Fruit fly (Drosophila melanogaster): ENCODE measurements around the gene Pdss2.
A peak's percentile ranks its signal among the peaks of the same experiment; 100 is the strongest.

Gene Pdss2

DNA sequence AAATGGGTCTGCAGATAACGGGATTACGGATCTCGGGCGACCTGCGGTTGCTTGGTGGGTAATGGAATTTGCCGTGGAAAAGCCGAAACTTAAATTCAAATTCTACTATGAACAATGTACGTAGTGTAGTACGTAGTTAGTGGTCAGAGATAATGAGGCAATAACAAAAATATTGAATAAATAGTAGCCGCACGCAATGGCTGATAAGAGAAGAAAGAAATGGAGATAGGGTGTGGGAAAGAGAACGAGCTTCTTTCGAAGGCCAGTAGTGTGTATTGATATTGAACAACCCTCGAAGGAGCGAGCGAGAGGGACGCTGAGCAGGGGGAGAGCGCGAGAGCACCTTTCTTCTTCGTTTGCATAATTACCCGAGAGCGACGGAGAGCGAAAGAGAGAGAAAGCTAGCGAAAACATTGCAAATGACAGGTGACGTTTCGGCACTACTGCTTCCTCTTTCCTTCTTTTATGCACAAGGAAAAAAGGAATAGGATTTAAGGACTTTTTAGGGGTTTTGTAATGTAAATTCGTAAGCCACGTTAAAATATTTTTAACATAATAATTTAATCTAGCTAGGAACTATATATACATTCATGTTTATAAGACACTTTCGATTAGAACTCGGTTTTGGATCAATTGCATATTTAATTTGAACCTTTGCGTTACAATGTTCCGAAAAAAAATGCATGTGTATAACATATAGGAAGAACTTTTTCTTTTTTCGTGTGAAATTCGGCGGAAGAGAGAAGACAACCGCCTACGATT lies 16.7 kb upstream of the Pdss2 start:
- TF ChIP-seq h (GFP tag; optimal IDR thresholded peaks at IDR 0.05) (no peak), Hr83 (GFP tag; optimal IDR thresholded peaks at IDR 0.05; ENCODE audit: poor library complexity, severe bottlenecking) (no peak), Dfd (GFP tag; optimal IDR thresholded peaks at IDR 0.05) (no peak), woc (GFP tag; optimal IDR thresholded peaks at IDR 0.05) (peak; percentile 22), HLH106 (tag; optimal IDR thresholded peaks at IDR 0.05) (no peak), dsf (GFP tag; optimal IDR thresholded peaks at IDR 0.05; ENCODE audit: borderline replicate concordance) (no peak), sv (GFP tag; optimal IDR thresholded peaks at IDR 0.05) (no peak), Hnf4 (GFP tag; optimal IDR thresholded peaks at IDR 0.05) (no peak), foxo (GFP tag; optimal IDR thresholded peaks at IDR 0.05) (peak in 1 of 2 experiments; percentile 10), ey (GFP tag; optimal IDR thresholded peaks at IDR 0.05) (peak; percentile 17), OdsH (GFP tag; optimal IDR thresholded peaks at IDR 0.05) (no peak), Dif (GFP tag; optimal IDR thresholded peaks at IDR 0.05; ENCODE audit: partially characterized antibody) (peak; percentile 85), pan (optimal IDR thresholded peaks at IDR 0.05) (no peak), CG32264 (GFP tag; optimal IDR thresholded peaks at IDR 0.05) (no peak), fru (GFP tag; optimal IDR thresholded peaks at IDR 0.05) (no peak), N (GFP tag; optimal IDR thresholded peaks at IDR 0.05) (no peak), Vsx2 (GFP tag; optimal IDR thresholded peaks at IDR 0.05; ENCODE audit: partially characterized antibody) (no peak), lola (GFP tag; optimal IDR thresholded peaks at IDR 0.05) (no peak), dl (GFP tag; optimal IDR thresholded peaks at IDR 0.05; ENCODE audit: insufficient read depth in 1 of 2, partially characterized antibody in 2 of 2) (peak; percentile 61 to 65), Sp1 (GFP tag; optimal IDR thresholded peaks at IDR 0.05) (no peak), psq (GFP tag; optimal IDR thresholded peaks at IDR 0.05) (no peak), rgr (GFP tag; optimal IDR thresholded peaks at IDR 0.05) (peak; percentile 23), br (GFP tag; optimal IDR thresholded peaks at IDR 0.05) (no peak), Mio (GFP tag; optimal IDR thresholded peaks at IDR 0.05) (no peak), brk (GFP tag; optimal IDR thresholded peaks at IDR 0.05) (no peak)

DNA sequence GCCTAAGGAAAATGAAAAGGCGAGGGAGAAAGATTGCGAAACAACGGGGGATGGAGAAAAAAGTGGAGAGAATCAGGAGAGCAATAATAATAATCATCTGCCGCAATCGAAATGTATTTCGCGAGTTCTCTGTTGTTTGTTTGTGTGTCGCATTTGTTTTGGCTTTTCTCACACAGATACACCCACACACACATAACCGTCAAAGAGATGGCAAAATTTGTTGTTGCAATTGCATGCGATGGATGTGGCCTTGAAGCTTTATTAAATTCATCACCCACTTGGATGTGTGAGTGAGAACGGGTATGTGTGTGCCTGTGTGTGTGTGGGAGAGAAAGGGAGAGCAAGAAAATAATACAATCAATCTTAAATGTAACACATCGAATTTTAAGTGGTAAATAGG lies 16.0 kb upstream of the Pdss2 start:
- TF ChIP-seq Rel (GFP tag; optimal IDR thresholded peaks at IDR 0.05) (no peak), Rel (tag; optimal IDR thresholded peaks at IDR 0.05) (peak; percentile 71), h (GFP tag; optimal IDR thresholded peaks at IDR 0.05) (peak; percentile 37), N (GFP tag; optimal IDR thresholded peaks at IDR 0.05) (peak; percentile 17), Jra (GFP tag; optimal IDR thresholded peaks at IDR 0.05) (peak; percentile 49), tai (GFP tag; optimal IDR thresholded peaks at IDR 0.05) (no peak), sage (GFP tag; optimal IDR thresholded peaks at IDR 0.05) (peak; percentile 30), Dif (GFP tag; optimal IDR thresholded peaks at IDR 0.05; ENCODE audit: partially characterized antibody) (peak; percentile 37), Hr78 (GFP tag; optimal IDR thresholded peaks at IDR 0.05) (no peak), psq (GFP tag; optimal IDR thresholded peaks at IDR 0.05) (peak; percentile 76), brk (GFP tag; optimal IDR thresholded peaks at IDR 0.05) (peak; percentile 22), CrebA (GFP tag; optimal IDR thresholded peaks at IDR 0.05; ENCODE audit: borderline replicate concordance) (no peak), dl (GFP tag; optimal IDR thresholded peaks at IDR 0.05; ENCODE audit: insufficient read depth in 1 of 2, partially characterized antibody in 2 of 2) (peak; percentile 8 to 15)

DNA sequence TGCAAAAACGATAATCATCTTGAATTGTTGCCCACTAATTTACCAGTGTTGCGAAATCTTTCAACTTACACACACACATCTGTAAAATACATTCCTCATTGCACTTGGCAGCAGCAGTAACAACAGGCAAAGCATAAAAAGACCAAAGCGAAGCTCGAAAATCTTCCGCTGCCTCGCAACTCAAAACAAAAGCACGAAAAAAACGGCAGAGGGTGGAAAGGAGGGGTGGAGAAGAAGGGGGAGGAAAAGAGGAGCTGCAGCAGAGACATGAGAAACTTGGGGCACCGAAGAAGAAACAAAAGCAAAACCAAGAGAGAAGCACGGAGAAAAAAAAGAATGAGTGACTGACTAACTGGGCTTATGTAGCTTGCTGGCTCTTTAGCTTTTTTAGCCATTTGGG lies 14.2 kb upstream of the Pdss2 start:
- TF ChIP-seq Sp1 (GFP tag; optimal IDR thresholded peaks at IDR 0.05) (peak; percentile 56), CG32264 (GFP tag; optimal IDR thresholded peaks at IDR 0.05) (no peak), psq (GFP tag; optimal IDR thresholded peaks at IDR 0.05) (peak; percentile 98), foxo (GFP tag; optimal IDR thresholded peaks at IDR 0.05) (no peak), Dfd (GFP tag; optimal IDR thresholded peaks at IDR 0.05) (no peak), dl (GFP tag; optimal IDR thresholded peaks at IDR 0.05; ENCODE audit: insufficient read depth in 1 of 2, partially characterized antibody in 2 of 2) (no peak), OdsH (GFP tag; optimal IDR thresholded peaks at IDR 0.05) (no peak), CrebA (GFP tag; optimal IDR thresholded peaks at IDR 0.05; ENCODE audit: borderline replicate concordance) (no peak), br (GFP tag; optimal IDR thresholded peaks at IDR 0.05) (peak; percentile 24), sv (GFP tag; optimal IDR thresholded peaks at IDR 0.05) (no peak), brk (GFP tag; optimal IDR thresholded peaks at IDR 0.05) (peak; percentile 11), Mio (GFP tag; optimal IDR thresholded peaks at IDR 0.05) (no peak), Dif (GFP tag; optimal IDR thresholded peaks at IDR 0.05; ENCODE audit: partially characterized antibody) (no peak), Hnf4 (GFP tag; optimal IDR thresholded peaks at IDR 0.05) (no peak), dsf (GFP tag; optimal IDR thresholded peaks at IDR 0.05; ENCODE audit: borderline replicate concordance) (no peak), N (GFP tag; optimal IDR thresholded peaks at IDR 0.05) (no peak), pan (optimal IDR thresholded peaks at IDR 0.05) (no peak), h (GFP tag; optimal IDR thresholded peaks at IDR 0.05) (no peak), Myc (optimal IDR thresholded peaks at IDR 0.05) (no peak), Vsx2 (GFP tag; optimal IDR thresholded peaks at IDR 0.05; ENCODE audit: partially characterized antibody) (no peak), sage (GFP tag; optimal IDR thresholded peaks at IDR 0.05) (peak; percentile 38), HLH106 (tag; optimal IDR thresholded peaks at IDR 0.05) (no peak), Abd-B (GFP tag; optimal IDR thresholded peaks at IDR 0.05) (no peak), fru (GFP tag; optimal IDR thresholded peaks at IDR 0.05) (peak; percentile 64), Hr78 (GFP tag; optimal IDR thresholded peaks at IDR 0.05) (no peak), lola (GFP tag; optimal IDR thresholded peaks at IDR 0.05) (no peak), woc (GFP tag; optimal IDR thresholded peaks at IDR 0.05) (no peak), Jra (GFP tag; optimal IDR thresholded peaks at IDR 0.05) (no peak), dmrt93B (GFP tag; optimal IDR thresholded peaks at IDR 0.05) (no peak), rgr (GFP tag; optimal IDR thresholded peaks at IDR 0.05) (no peak), usp (GFP tag; optimal IDR thresholded peaks at IDR 0.05) (no peak), tai (GFP tag; optimal IDR thresholded peaks at IDR 0.05) (no peak), Rel (GFP tag; optimal IDR thresholded peaks at IDR 0.05) (no peak), Rel (tag; optimal IDR thresholded peaks at IDR 0.05) (peak; percentile 66), CG9705 (GFP tag; optimal IDR thresholded peaks at IDR 0.05) (no peak), GATAd (GFP tag; optimal IDR thresholded peaks at IDR 0.05) (no peak), Hr83 (GFP tag; optimal IDR thresholded peaks at IDR 0.05; ENCODE audit: poor library complexity, severe bottlenecking) (no peak), jim (GFP tag; optimal IDR thresholded peaks at IDR 0.05) (peak; percentile 28), ey (GFP tag; optimal IDR thresholded peaks at IDR 0.05) (no peak)
